Fruit fly (Drosophila melanogaster): Measurements from ENCODE around the gene SLIRP1.

Gene SLIRP1

DNA sequence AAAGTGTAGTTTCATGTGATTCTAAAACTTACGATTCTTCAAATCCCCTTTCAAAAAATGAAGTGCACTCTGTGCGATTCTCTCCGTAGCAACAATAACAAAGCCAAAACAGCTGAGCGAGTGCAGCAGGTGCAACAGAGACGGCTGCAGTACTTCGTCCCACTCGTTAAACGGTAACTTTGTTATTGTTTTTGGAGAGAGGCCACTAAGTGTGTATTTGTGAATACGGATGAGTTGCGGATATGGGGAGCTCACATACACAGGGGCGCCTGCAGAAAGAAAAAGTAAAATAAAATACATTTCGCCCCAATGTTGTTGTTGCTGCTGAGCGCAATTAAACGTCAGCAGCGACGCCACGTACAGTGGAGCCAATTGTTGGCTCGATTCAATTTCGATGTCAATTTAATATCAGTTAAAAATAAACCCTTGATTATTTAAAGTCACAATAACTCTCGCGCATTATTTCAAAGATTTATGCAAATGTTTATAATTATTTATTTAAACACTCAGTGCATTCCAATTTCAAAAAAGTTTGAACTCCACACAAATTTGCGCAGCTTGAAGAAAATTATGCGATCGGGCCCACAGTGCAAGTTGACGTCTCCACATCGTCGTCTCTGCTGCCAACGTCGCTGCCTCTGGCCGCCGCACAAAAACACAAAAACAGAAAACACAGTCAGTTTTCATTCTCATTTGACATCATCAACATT, 48.4 kb upstream of the SLIRP1 start (continued):
- TF ChIP-seq Ada2b (GFP tag; IDR thresholded peaks at IDR 0.05), result peak; percentile 96
- TF ChIP-seq H15 (GFP tag; IDR thresholded peaks at IDR 0.05), result peak; percentile 95
- peak; percentile 74 for TF ChIP-seq CG7928 (GFP tag; optimal IDR thresholded peaks at IDR 0.05)
- TF ChIP-seq hbn (GFP tag; IDR thresholded peaks at IDR 0.05; ENCODE audit: partially characterized antibody), result no peak
- TF ChIP-seq CG2199 (GFP tag; IDR thresholded peaks at IDR 0.05), result peak; percentile 89
- peak; percentile 98 for TF ChIP-seq schlank (tag; optimal IDR thresholded peaks at IDR 0.05)
- TF ChIP-seq lbe (GFP tag; optimal IDR thresholded peaks at IDR 0.05), result peak; percentile 92
- peak; percentile 99 for TF ChIP-seq NfI (GFP tag; optimal IDR thresholded peaks at IDR 0.05)
- TF ChIP-seq Taf1 (GFP tag; IDR thresholded peaks at IDR 0.05), result peak; percentile 94
- TF ChIP-seq CG9932 (GFP tag; IDR thresholded peaks at IDR 0.05), result peak; percentile 97
- TF ChIP-seq hkb (optimal IDR thresholded peaks at IDR 0.05), result no peak
- peak; percentile 98 for TF ChIP-seq hkb (GFP tag; IDR thresholded peaks at IDR 0.05)
- peak; percentile 93 for TF ChIP-seq Dad (GFP tag; optimal IDR thresholded peaks at IDR 0.05)
- TF ChIP-seq CG6254 (GFP tag; optimal IDR thresholded peaks at IDR 0.05), result peak; percentile 94
- TF ChIP-seq CG33213 (GFP tag; optimal IDR thresholded peaks at IDR 0.05), result peak; percentile 91
- peak; percentile 97 for TF ChIP-seq CG15011 (GFP tag; optimal IDR thresholded peaks at IDR 0.05)
- TF ChIP-seq CG12299 (tag; optimal IDR thresholded peaks at IDR 0.05), result peak; percentile 97
- TF ChIP-seq CG8765 (GFP tag; IDR thresholded peaks at IDR 0.05), result peak; percentile 92
- TF ChIP-seq tna (GFP tag; IDR thresholded peaks at IDR 0.05; ENCODE audit: partially characterized antibody), result no peak
- peak; percentile 41; the same call in 1 of the 3 replicates for TF ChIP-seq knrl (GFP tag; IDR thresholded peaks at IDR 0.05; ENCODE audit: partially characterized antibody)
- peak; percentile 64 for TF ChIP-seq luna (GFP tag; optimal IDR thresholded peaks at IDR 0.05)
- peak; percentile 84 for TF ChIP-seq wek (GFP tag; optimal IDR thresholded peaks at IDR 0.05)
- peak; percentile 97 for TF ChIP-seq CG13894 (tag; optimal IDR thresholded peaks at IDR 0.05)
- peak; percentile 97 for TF ChIP-seq CG10979 (tag; optimal IDR thresholded peaks at IDR 0.05)
- TF ChIP-seq CG15696 (tag; optimal IDR thresholded peaks at IDR 0.05), result peak; percentile 96
- peak; percentile 97 for TF ChIP-seq vfl (GFP tag; optimal IDR thresholded peaks at IDR 0.05)
- peak; percentile 99 for TF ChIP-seq gem (tag; optimal IDR thresholded peaks at IDR 0.05)
- peak; percentile 90 for TF ChIP-seq CG3838 (GFP tag; optimal IDR thresholded peaks at IDR 0.05)
- peak; percentile 97 for TF ChIP-seq CG17385 (GFP tag; optimal IDR thresholded peaks at IDR 0.05)
- TF ChIP-seq insv (GFP tag; optimal IDR thresholded peaks at IDR 0.05), result peak; percentile 39 to 83
- peak; percentile 94 for TF ChIP-seq trh (GFP tag; optimal IDR thresholded peaks at IDR 0.05)
- peak; percentile 91 for TF ChIP-seq CG8359 (GFP tag; optimal IDR thresholded peaks at IDR 0.05; ENCODE audit: borderline replicate concordance)
- peak; percentile 95 for TF ChIP-seq D19A (tag; optimal IDR thresholded peaks at IDR 0.05)
- TF ChIP-seq pros (GFP tag; optimal IDR thresholded peaks at IDR 0.05), result peak; percentile 83
- peak; percentile 98 for TF ChIP-seq CG9727 (GFP tag; optimal IDR thresholded peaks at IDR 0.05)
- peak; percentile 88 for TF ChIP-seq Jarid2 (GFP tag; optimal IDR thresholded peaks at IDR 0.05)
- peak; percentile 76 for TF ChIP-seq CG4360 (GFP tag; IDR thresholded peaks at IDR 0.05)
- peak; percentile 99 for TF ChIP-seq CoRest (tag; optimal IDR thresholded peaks at IDR 0.05)
- no peak for TF ChIP-seq CG1832 (GFP tag; optimal IDR thresholded peaks at IDR 0.05)
- TF ChIP-seq ssp (GFP tag; IDR thresholded peaks at IDR 0.05), result peak; percentile 90
- peak; percentile 93 to 98 for TF ChIP-seq Pdp1 (GFP tag; optimal IDR thresholded peaks at IDR 0.05)
- TF ChIP-seq oc (tag; optimal IDR thresholded peaks at IDR 0.05), result peak; percentile 97
- TF ChIP-seq CG12659 (GFP tag; optimal IDR thresholded peaks at IDR 0.05), result peak; percentile 99
- peak; percentile 96 for TF ChIP-seq HLH3B (GFP tag; IDR thresholded peaks at IDR 0.05)
- TF ChIP-seq CG1647 (GFP tag; optimal IDR thresholded peaks at IDR 0.05), result peak; percentile 95
- peak; percentile 67; the same call in 2 of the 3 replicates for TF ChIP-seq z (GFP tag; IDR thresholded peaks at IDR 0.05)
- TF ChIP-seq sqz (GFP tag; optimal IDR thresholded peaks at IDR 0.05), result peak; percentile 94
- TF ChIP-seq Bteb2 (GFP tag; optimal IDR thresholded peaks at IDR 0.05), result peak; percentile 97
- TF ChIP-seq ken (GFP tag; IDR thresholded peaks at IDR 0.05), result peak; percentile 94

All from whole organism, embryonic.